Worm (Caenorhabditis elegans) whole organism, L2 larva: ENCODE results near the gene tre-5.

Source experiments
- R02D3.7 ChIP-seq: fragments of 150-350 bp; optimal IDR thresholded peaks from 2 replicates; lab custom pipeline; 2014; ENCODE audit warnings: missing biosample characterization, missing genetic modification characterization
- alr-1 ChIP-seq: fragments of 150-350 bp; optimal IDR thresholded peaks from 2 replicates; lab custom pipeline; 2014; ENCODE audit warnings: missing biosample characterization, missing genetic modification characterization
- ama-1 ChIP-seq: fragments of 150-350 bp; optimal IDR thresholded peaks from 2 replicates; lab custom pipeline; 2018; ENCODE audit warnings: inconsistent platforms
- ceh-82 ChIP-seq: fragments of 150-350 bp; optimal IDR thresholded peaks from 2 replicates; lab custom pipeline; 2014; ENCODE audit warnings: missing biosample characterization, missing genetic modification characterization
- elt-1 ChIP-seq: fragments of 150-350 bp; optimal IDR thresholded peaks from 2 replicates; lab custom pipeline; 2014; ENCODE audit warnings: missing biosample characterization, missing genetic modification characterization
- elt-3 ChIP-seq: sonication (generic microtip); optimal IDR thresholded peaks from 2 replicates; lab custom pipeline; 2017; ENCODE audit warnings: missing biosample characterization, missing genetic modification characterization
- lin-11 ChIP-seq: fragments of 150-350 bp; sonication (generic microtip); optimal IDR thresholded peaks from 2 replicates; lab custom pipeline; 2014; ENCODE audit warnings: missing biosample characterization, missing genetic modification characterization, inconsistent platforms, mixed read lengths
- lsy-2 ChIP-seq, 2 experiments: fragments of 150-350 bp in 1 of 2; sonication (generic microtip) in 1 of 2; optimal IDR thresholded peaks; 2 replicates each; lab custom pipeline; 2014 to 2017; ENCODE audit warnings: missing biosample characterization in 2 of 2, missing genetic modification characterization in 2 of 2
- nhr-10 ChIP-seq: sonication (generic microtip); optimal IDR thresholded peaks from 2 replicates; lab custom pipeline; 2017; ENCODE audit warnings: missing biosample characterization, missing genetic modification characterization
- nhr-77 ChIP-seq: fragments of 150-350 bp; optimal IDR thresholded peaks from 2 replicates; lab custom pipeline; 2014; ENCODE audit warnings: missing biosample characterization, missing genetic modification characterization
- sma-3 ChIP-seq: sonication (generic microtip); optimal IDR thresholded peaks from 2 replicates; lab custom pipeline; 2016; ENCODE audit warnings: missing genetic modification reagents, missing genetic modification characterization, missing compliant biosample characterization
- snpc-4 ChIP-seq: fragments of 150-350 bp; optimal IDR thresholded peaks from 2 replicates; lab custom pipeline; 2014; ENCODE audit warnings: missing biosample characterization, missing genetic modification characterization
- unc-39 ChIP-seq: fragments of 150-350 bp; optimal IDR thresholded peaks from 2 replicates; lab custom pipeline; 2014; ENCODE audit warnings: missing biosample characterization, missing genetic modification characterization
- ztf-11 ChIP-seq: sonication (generic microtip); optimal IDR thresholded peaks from 2 replicates; lab custom pipeline; 2017; ENCODE audit warnings: missing biosample characterization, missing genetic modification characterization

- TF ChIP-seq lsy-2 (tag; optimal IDR thresholded peaks at IDR 0.05; lab: Kevin White, UChicago): no peak
- TF ChIP-seq nhr-10 (tag; lab: Kevin White, UChicago): no peak
- no peak for TF ChIP-seq unc-39 (tag; lab: Kevin White, UChicago)
- TF ChIP-seq snpc-4 (tag; lab: Kevin White, UChicago): no peak
- no peak for TF ChIP-seq elt-3 (tag; lab: Kevin White, UChicago)
- no peak for TF ChIP-seq lin-11 (tag; lab: Kevin White, UChicago)
- no peak for TF ChIP-seq ceh-82 (tag; lab: Kevin White, UChicago)
- no peak for TF ChIP-seq alr-1 (tag; lab: Kevin White, UChicago)
- no peak for TF ChIP-seq R02D3.7 (tag; lab: Kevin White, UChicago)
- TF ChIP-seq ama-1 (lab: Kevin White, UChicago): no peak
- no peak for TF ChIP-seq sma-3 (GFP tag; lab: Kevin White, UChicago)
- TF ChIP-seq nhr-77 (tag; lab: Kevin White, UChicago): no peak
- TF ChIP-seq ztf-11: no peak
- TF ChIP-seq elt-1 (tag; lab: Kevin White, UChicago): no peak
These were observed 20.7 kb upstream of the tre-5 start for ce11 chrII:75831-76230.
